Fruit fly (Drosophila melanogaster) whole organism, embryonic: ENCODE measurements around the gene Atg6.

Source experiments
- Ada2b ChIP-seq: fragments of 200-800 bp; sonication (Bioruptor generic); IDR thresholded peaks from 2 replicates; pipeline ENCODE4 v1.3.6; 2022; ENCODE audit warnings: missing biosample characterization, missing genetic modification characterization
- BtbVII ChIP-seq: fragments of 200-800 bp; sonication (Bioruptor generic); optimal IDR thresholded peaks from 3 replicates; lab custom pipeline; 2017; ENCODE audit warnings: missing biosample characterization, mild to moderate bottlenecking, missing genetic modification characterization
- CG10209 ChIP-seq: fragments of 200-800 bp; sonication (Bioruptor generic); optimal IDR thresholded peaks from 3 replicates; lab custom pipeline; 2017; ENCODE audit warnings: missing biosample characterization, mild to moderate bottlenecking, missing genetic modification characterization, missing genetic modification reagents
- CG10267 ChIP-seq: fragments of 200-800 bp; sonication (Bioruptor generic); optimal IDR thresholded peaks from 2 replicates; lab custom pipeline; 2018; ENCODE audit warnings: missing biosample characterization, mild to moderate bottlenecking, missing genetic modification characterization, moderate library complexity
- CG10654 ChIP-seq: fragments of 200-800 bp; sonication (Bioruptor generic); optimal IDR thresholded peaks from 2 replicates; lab custom pipeline; 2016; ENCODE audit warnings: missing biosample characterization, missing genetic modification characterization
- CG11695 ChIP-seq: fragments of 200-800 bp; sonication (Bioruptor generic); IDR thresholded peaks from 3 replicates; pipeline ENCODE4 v1.3.6; 2022; ENCODE audit warnings: missing biosample characterization, missing genetic modification characterization
- CG15269 ChIP-seq: fragments of 200-800 bp; sonication (Bioruptor generic); optimal IDR thresholded peaks from 2 replicates; lab custom pipeline; 2018; ENCODE audit warnings: missing biosample characterization, mild to moderate bottlenecking, missing genetic modification characterization, moderate library complexity
- CG15601 ChIP-seq: fragments of 200-800 bp; sonication (Bioruptor generic); optimal IDR thresholded peaks from 3 replicates; lab custom pipeline; 2019; ENCODE audit warnings: missing biosample characterization, mild to moderate bottlenecking, missing genetic modification characterization, moderate library complexity
- CG2129 ChIP-seq: fragments of 200-800 bp; sonication (Bioruptor generic); IDR thresholded peaks from 2 replicates; pipeline ENCODE4 v1.3.6; 2022; ENCODE audit warnings: missing biosample characterization, missing genetic modification characterization; ENCODE audit not compliant: partially characterized antibody
- CG3838 ChIP-seq: fragments of 200-800 bp; sonication (Bioruptor generic); optimal IDR thresholded peaks from 3 replicates; lab custom pipeline; 2016; ENCODE audit warnings: missing biosample characterization, missing genetic modification characterization
- CG42726 ChIP-seq: fragments of 200-800 bp; sonication (Bioruptor generic); IDR thresholded peaks from 2 replicates; pipeline ENCODE4 v1.3.6; 2022; ENCODE audit warnings: missing biosample characterization, missing genetic modification characterization; ENCODE audit not compliant: partially characterized antibody
- CG4424 ChIP-seq: fragments of 200-800 bp; sonication (Bioruptor generic); optimal IDR thresholded peaks from 3 replicates; lab custom pipeline; 2016; ENCODE audit warnings: missing biosample characterization, missing genetic modification characterization
- CG6689 ChIP-seq: fragments of 200-800 bp; sonication (Bioruptor generic); IDR thresholded peaks from 2 replicates; pipeline ENCODE4 v1.3.6; 2022; ENCODE audit warnings: missing biosample characterization, missing genetic modification characterization
- CG6765 ChIP-seq: fragments of 200-800 bp; sonication (Bioruptor generic); optimal IDR thresholded peaks from 3 replicates; lab custom pipeline; 2017; ENCODE audit warnings: missing biosample characterization, mild to moderate bottlenecking, missing genetic modification characterization
- CG7556 ChIP-seq: fragments of 200-800 bp; sonication (Bioruptor generic); optimal IDR thresholded peaks from 2 replicates; lab custom pipeline; 2017; ENCODE audit warnings: missing biosample characterization, mild to moderate bottlenecking, missing genetic modification characterization
- CG9609 ChIP-seq: fragments of 200-800 bp; sonication (Bioruptor generic); optimal IDR thresholded peaks from 3 replicates; lab custom pipeline; 2016; ENCODE audit warnings: missing biosample characterization, missing genetic modification characterization
- CHES-1-like ChIP-seq: fragments of 200-800 bp; sonication (Bioruptor generic); optimal IDR thresholded peaks from 2 replicates; lab custom pipeline; 2016; ENCODE audit warnings: missing biosample characterization, missing genetic modification characterization
- CTCF ChIP-seq: fragments of 200-800 bp; sonication (Bioruptor generic); optimal IDR thresholded peaks from 2 replicates; lab custom pipeline; 2017; ENCODE audit warnings: missing biosample characterization, mild to moderate bottlenecking, missing genetic modification characterization, moderate library complexity
- Drgx ChIP-seq: fragments of 200-800 bp; sonication (Bioruptor generic); IDR thresholded peaks from 2 replicates; pipeline ENCODE4 v1.3.6; 2022; ENCODE audit warnings: missing biosample characterization, missing genetic modification characterization
- HLH4C ChIP-seq: fragments of 200-800 bp; sonication (Bioruptor generic); IDR thresholded peaks from 3 replicates; pipeline ENCODE4 v1.3.6; 2022; ENCODE audit warnings: missing biosample characterization, missing genetic modification characterization; ENCODE audit not compliant: partially characterized antibody
- Hr51 ChIP-seq, 2 experiments: fragments of 200-800 bp; sonication (Bioruptor generic); optimal IDR thresholded peaks; 2 replicates in 1 of 2; 3 replicates in 1 of 2; lab custom pipeline; 2016 to 2018; ENCODE audit warnings: missing biosample characterization in 2 of 2, missing genetic modification characterization in 2 of 2, mild to moderate bottlenecking in 1 of 2, moderate library complexity in 1 of 2
- NC2β ChIP-seq: fragments of 200-800 bp; sonication (Bioruptor generic); optimal IDR thresholded peaks from 2 replicates; lab custom pipeline; 2016; ENCODE audit warnings: missing biosample characterization, missing genetic modification characterization
- Rfx ChIP-seq: fragments of 200-800 bp; sonication (Bioruptor generic); IDR thresholded peaks from 2 replicates; pipeline ENCODE4 v1.3.6; 2022; ENCODE audit warnings: missing biosample characterization, missing genetic modification characterization
- ac ChIP-seq: fragments of 200-800 bp; sonication (Bioruptor generic); optimal IDR thresholded peaks from 3 replicates; lab custom pipeline; 2017; ENCODE audit warnings: missing biosample characterization, mild to moderate bottlenecking, missing genetic modification characterization
- bsh ChIP-seq, 2 experiments: fragments of 200-800 bp; sonication (Bioruptor generic); optimal IDR thresholded peaks; 2 replicates each; lab custom pipeline; 2017 to 2018; ENCODE audit warnings: mild to moderate bottlenecking in 2 of 2, missing biosample characterization in 2 of 2, missing genetic modification characterization in 2 of 2, moderate library complexity in 1 of 2
- cato ChIP-seq: fragments of 200-800 bp; sonication (Bioruptor generic); optimal IDR thresholded peaks from 2 replicates; lab custom pipeline; 2016; ENCODE audit warnings: missing biosample characterization, missing genetic modification characterization, borderline replicate concordance
- dati ChIP-seq: fragments of 200-800 bp; sonication (Bioruptor generic); IDR thresholded peaks from 2 replicates; pipeline ENCODE4 v1.3.6; 2022; ENCODE audit warnings: missing biosample characterization, missing genetic modification characterization
- dmrt99B ChIP-seq: fragments of 200-800 bp; sonication (Bioruptor generic); optimal IDR thresholded peaks from 2 replicates; lab custom pipeline; 2018; ENCODE audit warnings: missing biosample characterization, mild to moderate bottlenecking, missing genetic modification characterization, moderate library complexity
- dysf ChIP-seq: fragments of 200-800 bp; sonication (Bioruptor generic); IDR thresholded peaks from 3 replicates; pipeline ENCODE4 v1.3.6; 2022; ENCODE audit warnings: missing biosample characterization, missing genetic modification characterization
- gem ChIP-seq: fragments of 200-800 bp; sonication (Bioruptor generic); optimal IDR thresholded peaks from 2 replicates; lab custom pipeline; 2019; ENCODE audit warnings: missing biosample characterization, mild to moderate bottlenecking, missing genetic modification characterization, moderate library complexity
- gt ChIP-seq: fragments of 200-800 bp; sonication (Bioruptor generic); IDR thresholded peaks from 2 replicates; pipeline ENCODE4 v1.3.6; 2022; ENCODE audit warnings: missing biosample characterization, missing genetic modification characterization
- lab ChIP-seq: fragments of 200-800 bp; sonication (Bioruptor generic); optimal IDR thresholded peaks from 3 replicates; lab custom pipeline; 2017; ENCODE audit warnings: missing biosample characterization, missing genetic modification characterization, mild to moderate bottlenecking, moderate library complexity, missing genetic modification reagents
- lola ChIP-seq, 3 experiments: fragments of >200 bp in 2 of 3; fragments of 200-800 bp in 1 of 3; sonication (Bioruptor generic) in 1 of 3; optimal IDR thresholded peaks; 2 replicates each; lab custom pipeline; 2017 to 2019; ENCODE audit warnings: missing biosample characterization in 3 of 3, missing genetic modification characterization in 3 of 3, mild to moderate bottlenecking in 1 of 3, moderate library complexity in 1 of 3
- nerfin-2 ChIP-seq: fragments of 200-800 bp; sonication (Bioruptor generic); IDR thresholded peaks from 2 replicates; pipeline ENCODE4 v1.3.6; 2022; ENCODE audit warnings: missing biosample characterization, missing genetic modification characterization; ENCODE audit not compliant: partially characterized antibody
- nmo ChIP-seq: fragments of 200-800 bp; sonication (Bioruptor generic); optimal IDR thresholded peaks from 2 replicates; lab custom pipeline; 2018; ENCODE audit warnings: missing biosample characterization, mild to moderate bottlenecking, missing genetic modification characterization, moderate library complexity
- peb ChIP-seq: fragments of 200-800 bp; sonication (Bioruptor generic); IDR thresholded peaks from 2 replicates; pipeline ENCODE4 v1.3.6; 2022; ENCODE audit warnings: missing biosample characterization, missing genetic modification characterization
- prd ChIP-seq, 3 experiments: fragments of >200 bp in 2 of 3; fragments of 200-800 bp in 1 of 3; sonication (Bioruptor generic) in 1 of 3; optimal IDR thresholded peaks in 2 of 3; IDR thresholded peaks in 1 of 3; 2 replicates in 2 of 3; 3 replicates in 1 of 3; pipeline versions ENCODE4 v1.3.6 to Lab custom; 2017 to 2022; ENCODE audit warnings: missing biosample characterization in 1 of 3, missing genetic modification characterization in 1 of 3
- repo ChIP-seq: fragments of 200-800 bp; sonication (Bioruptor generic); optimal IDR thresholded peaks from 2 replicates; lab custom pipeline; 2016; ENCODE audit warnings: missing biosample characterization, missing genetic modification characterization
- row ChIP-seq: fragments of 200-800 bp; sonication (Bioruptor generic); IDR thresholded peaks from 3 replicates; pipeline ENCODE4 v1.3.6; 2022; ENCODE audit warnings: missing biosample characterization, missing genetic modification characterization
- sd ChIP-seq: fragments of 200-800 bp; sonication (Bioruptor generic); optimal IDR thresholded peaks from 3 replicates; lab custom pipeline; 2018; ENCODE audit warnings: missing biosample characterization, mild to moderate bottlenecking, missing genetic modification characterization, moderate library complexity
- sens ChIP-seq: fragments of 200-800 bp; sonication (Bioruptor generic); peaks from one replicate; lab custom pipeline; 2016; ENCODE audit warnings: missing biosample characterization, missing genetic modification characterization
- shn ChIP-seq: fragments of 200-800 bp; sonication (Bioruptor generic); optimal IDR thresholded peaks from 3 replicates; lab custom pipeline; 2016; ENCODE audit warnings: missing biosample characterization, missing genetic modification characterization
- slou ChIP-seq: fragments of 200-800 bp; sonication (Bioruptor generic); optimal IDR thresholded peaks from 3 replicates; lab custom pipeline; 2016; ENCODE audit warnings: missing biosample characterization, missing genetic modification characterization
- sqz ChIP-seq: fragments of 200-800 bp; sonication (Bioruptor generic); optimal IDR thresholded peaks from 3 replicates; lab custom pipeline; 2018; ENCODE audit warnings: missing biosample characterization, mild to moderate bottlenecking, missing genetic modification characterization
- toy ChIP-seq: fragments of 200-800 bp; sonication (Bioruptor generic); IDR thresholded peaks from 2 replicates; pipeline ENCODE4 v1.3.6; 2022; ENCODE audit warnings: missing biosample characterization, missing genetic modification characterization
- twi ChIP-seq: fragments of 200-800 bp; optimal IDR thresholded peaks from 2 replicates; lab custom pipeline; 2019; ENCODE audit warnings: missing biosample characterization, mild to moderate bottlenecking, missing genetic modification characterization, moderate library complexity
- zen2 ChIP-seq: fragments of 200-800 bp; sonication (Bioruptor generic); IDR thresholded peaks from 3 replicates; pipeline ENCODE4 v1.3.6; 2022; ENCODE audit warnings: missing biosample characterization, missing genetic modification characterization; ENCODE audit not compliant: partially characterized antibody
- zf30C ChIP-seq: fragments of 200-800 bp; sonication (Bioruptor generic); optimal IDR thresholded peaks from 3 replicates; lab custom pipeline; 2018; ENCODE audit warnings: missing biosample characterization, mild to moderate bottlenecking, missing genetic modification characterization

Atg6 gene

DNA sequence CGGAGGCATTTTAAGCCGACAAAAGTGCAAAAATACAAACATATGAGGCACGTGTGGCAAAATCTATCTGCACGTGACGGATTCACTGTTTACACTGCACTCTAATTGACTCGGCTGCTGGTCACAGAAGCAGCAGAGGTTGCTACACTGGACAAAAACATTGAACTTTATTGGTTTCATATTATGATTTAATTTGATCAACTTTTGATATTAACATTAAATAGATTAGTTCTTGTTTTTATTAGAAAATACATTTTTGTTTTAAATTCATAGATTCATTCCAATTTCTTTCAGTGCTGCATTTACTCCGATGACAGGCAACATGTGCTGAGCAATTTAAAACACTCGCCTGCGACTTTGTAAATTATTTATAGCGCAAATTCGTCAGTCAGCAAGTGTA lies 28.5 kb upstream of the Atg6 start (continued):
- TF ChIP-seq twi (tag; lab: Kevin White, UChicago) (peak; percentile 62), Rfx (GFP tag; lab: Robert Waterston, UW) (peak; percentile 16; the same call in 1 of the 2 replicates), row (GFP tag; lab: Robert Waterston, UW) (peak; percentile 31; the same call in 1 of the 3 replicates), CG6689 (GFP tag; lab: Robert Waterston, UW) (0 out of 2 replicates have a peak, but pooled peaks have one; percentile 28), CG10209 (GFP tag; lab: Kevin White, UChicago) (no peak), CG2129 (GFP tag; lab: Robert Waterston, UW) (no peak), CTCF (GFP tag; lab: Kevin White, UChicago) (no peak), dysf (peak; percentile 27; the same call in 1 of the 3 replicates), CG11695 (0 out of 3 replicates have a peak, but pooled peaks have one; percentile 23), toy (GFP tag; lab: Robert Waterston, UW) (no peak), CHES-1-like (no peak), Ada2b (GFP tag; lab: Robert Waterston, UW) (peak; percentile 9; the same call in 1 of the 2 replicates), gem (peak; percentile 40), peb (GFP tag; lab: Robert Waterston, UW) (no peak), shn (GFP tag; lab: Kevin White, UChicago) (no peak), dmrt99B (tag; lab: Kevin White, UChicago) (peak; percentile 14), Hr51 (GFP tag; optimal IDR thresholded peaks at IDR 0.05; lab: Kevin White, UChicago) (peak in 1 of 2 experiments; percentile 16), lola (GFP tag; optimal IDR thresholded peaks at IDR 0.05; lab: Kevin White, UChicago) (no peak), CG4424 (no peak), sens (GFP tag; lab: Kevin White, UChicago) (peak; percentile 18), prd (optimal IDR thresholded peaks at IDR 0.05; lab: Kevin White, UChicago) (no peak), prd (GFP tag; IDR thresholded peaks at IDR 0.05; lab: Robert Waterston, UW) (0 out of 3 replicates have a peak, but pooled peaks have one; percentile 22)
- TF ChIP-seq, all 482 proteins: peak for 21

DNA sequence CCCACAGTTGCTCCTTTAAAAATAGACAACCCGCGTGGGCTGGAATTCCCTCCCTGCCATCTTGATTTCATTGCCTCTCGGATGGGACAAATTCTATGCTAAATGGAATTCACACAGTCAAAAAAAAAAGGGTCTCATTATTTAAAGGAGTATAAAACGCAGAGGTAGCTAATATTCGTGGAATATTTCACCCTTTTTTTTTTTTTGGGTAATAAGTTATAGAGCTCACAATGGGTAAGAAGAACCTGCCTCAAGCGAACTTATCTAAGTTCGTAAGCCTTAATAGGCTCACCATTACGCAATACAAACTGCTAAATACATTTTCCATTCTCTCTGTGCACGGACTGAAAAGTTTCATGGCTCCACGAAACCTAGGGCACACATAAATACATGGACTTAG lies 23.1 kb upstream of the Atg6 start:
- TF ChIP-seq CG9609 (GFP tag; lab: Kevin White, UChicago) (no peak), lab (peak; percentile 38), CG3838 (no peak), CG15601 (no peak), HLH4C (GFP tag; lab: Robert Waterston, UW) (no peak), CG42726 (no peak), dysf (0 out of 3 replicates have a peak, but pooled peaks have one; percentile 45), nerfin-2 (GFP tag; lab: Robert Waterston, UW) (no peak), CG10267 (tag; lab: Kevin White, UChicago) (no peak), bsh (GFP tag; optimal IDR thresholded peaks at IDR 0.05; lab: Kevin White, UChicago) (no peak), sd (tag; lab: Kevin White, UChicago) (peak; percentile 76), gt (GFP tag; lab: Robert Waterston, UW) (no peak), zf30C (peak; percentile 8), nmo (GFP tag; lab: Kevin White, UChicago) (peak; percentile 3), CG7556 (GFP tag; lab: Kevin White, UChicago) (peak; percentile 34), repo (GFP tag; lab: Kevin White, UChicago) (no peak), twi (tag; lab: Kevin White, UChicago) (no peak), zen2 (no peak), CG10654 (GFP tag; lab: Kevin White, UChicago) (no peak), sqz (no peak), cato (GFP tag; lab: Kevin White, UChicago) (no peak), slou (no peak), gem (peak; percentile 28), CG6689 (GFP tag; lab: Robert Waterston, UW) (no peak), CG6765 (GFP tag; lab: Kevin White, UChicago) (no peak), NC2β (GFP tag; lab: Kevin White, UChicago) (no peak), BtbVII (GFP tag; lab: Kevin White, UChicago) (peak; percentile 51), CG15269 (tag; lab: Kevin White, UChicago) (peak; percentile 45), ac (no peak), dati (GFP tag; lab: Robert Waterston, UW) (no peak), Drgx (GFP tag; lab: Robert Waterston, UW) (no peak; the same call in 1 of the 2 replicates)
